Fruit fly (Drosophila melanogaster) whole organism: Measurements from ENCODE around the gene CG42553.
A peak's percentile ranks its signal among the peaks of the same experiment; 100 is the strongest.
"Not testable (repeated sequence)": the region's sequence is repeated elsewhere in the genome, so short reads cannot be mapped to it uniquely, and the experiment has no call there.

Experiments
- CG8478 ChIP-seq: fragments of >200 bp; optimal IDR thresholded peaks from 2 replicates; lab custom pipeline; 2018; ENCODE audit warnings: inconsistent platforms
- Dll ChIP-seq: fragments of >200 bp; optimal IDR thresholded peaks from 2 replicates; lab custom pipeline; 2017
- EcR ChIP-seq, 2 experiments: fragments of >200 bp; optimal IDR thresholded peaks; 2 replicates each; lab custom pipeline; 2017; ENCODE audit warnings: missing biosample characterization in 2 of 2, missing genetic modification characterization in 2 of 2, missing genetic modification reagents in 2 of 2
- pan ChIP-seq: fragments of >200 bp; optimal IDR thresholded peaks from 2 replicates; lab custom pipeline; 2017
- psq ChIP-seq: fragments of >200 bp; optimal IDR thresholded peaks from 2 replicates; lab custom pipeline; 2017
- usp ChIP-seq: fragments of >200 bp; optimal IDR thresholded peaks from 2 replicates; lab custom pipeline; 2017; ENCODE audit warnings: missing biosample characterization, missing genetic modification characterization, mixed read lengths

CG42553 gene

DNA sequence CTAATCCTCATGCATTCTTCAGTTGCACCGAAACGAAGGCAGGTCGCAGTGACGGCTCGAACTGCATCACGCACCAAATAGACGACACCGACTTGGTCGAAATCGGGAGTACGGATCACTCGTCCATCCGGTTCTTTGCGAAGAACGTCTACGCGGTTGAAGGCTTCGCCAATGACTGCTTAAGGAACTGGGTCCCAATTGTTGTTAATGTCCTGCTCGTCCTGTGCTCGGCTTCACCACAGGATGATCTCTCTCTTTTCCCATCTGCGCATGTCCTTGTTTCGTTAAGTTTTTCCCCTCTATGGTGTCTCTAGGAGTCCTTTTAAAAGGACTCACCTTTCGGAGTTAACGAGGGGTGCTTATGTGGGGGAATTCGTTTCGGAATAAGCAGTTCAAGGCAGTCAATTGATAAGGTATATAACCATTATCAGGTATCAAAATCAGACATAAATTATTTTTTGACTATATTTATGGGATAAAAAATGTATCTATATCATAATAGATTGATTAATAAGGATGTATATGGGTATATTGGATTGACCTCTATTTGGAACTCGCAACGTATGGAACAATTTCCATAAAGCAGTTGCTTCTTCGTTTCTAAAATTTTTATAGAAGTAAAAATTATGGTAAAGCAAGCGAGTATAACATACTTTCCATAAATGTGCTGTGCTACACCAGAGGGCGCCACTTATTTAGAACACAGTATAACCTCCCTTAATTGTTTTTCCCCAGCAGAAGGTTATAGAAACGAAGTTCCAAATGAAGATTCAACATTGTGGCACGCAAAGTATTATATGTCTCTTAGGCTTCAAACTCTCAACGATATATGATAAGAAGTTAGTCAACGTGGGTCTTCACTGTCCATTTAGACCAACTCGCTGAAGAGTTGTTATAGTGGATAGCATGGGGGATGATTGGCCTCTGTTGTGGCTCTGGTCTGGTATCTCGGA, 23.4 kb downstream of the CG42553 start, which contains the start of gene dpr20:
Gene dpr20 (minus strand): TSS at position 186 of the 953 bp plus-strand sequence.
- TF ChIP-seq CG8478 (lab: Kevin White, UChicago), result no peak
- TF ChIP-seq psq (lab: Kevin White, UChicago), result no peak
- no peak for TF ChIP-seq pan (lab: Kevin White, UChicago)
- TF ChIP-seq EcR (GFP tag; optimal IDR thresholded peaks at IDR 0.05; lab: Kevin White, UChicago), result no peak
- TF ChIP-seq usp (GFP tag; lab: Kevin White, UChicago), result no peak
- TF ChIP-seq Dll (lab: Kevin White, UChicago), result no peak

- not testable (repeated sequence) for TF ChIP-seq Dll (lab: Kevin White, UChicago); usp (GFP tag; lab: Kevin White, UChicago); EcR (GFP tag; optimal IDR thresholded peaks at IDR 0.05; lab: Kevin White, UChicago)
Measured at dm6 chr3L:865096-865495, 31.2 kb downstream of the CG42553 start, which contains the start of gene CG12502. Gene CG12502, plus strand, starts transcription at chr3L:865396.

DNA sequence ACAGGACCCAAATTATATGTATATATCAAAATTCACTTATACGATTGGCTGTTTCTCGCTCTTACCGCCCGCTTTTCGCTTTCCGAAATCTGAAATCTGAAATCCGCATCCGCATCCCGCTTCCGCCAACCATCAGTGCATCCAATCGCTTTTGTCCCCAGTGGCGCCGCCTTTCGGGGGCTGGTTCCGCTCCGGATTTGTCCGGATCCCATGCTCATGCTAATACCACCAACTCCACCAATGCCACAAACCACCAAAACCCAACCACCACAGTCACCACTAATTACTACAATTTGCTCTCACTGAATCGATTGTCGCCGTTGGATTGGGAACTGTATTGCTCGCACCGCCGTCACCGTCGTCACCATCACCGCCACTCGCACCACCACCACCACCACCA, 34.9 kb downstream of the CG42553 start:
- no peak for TF ChIP-seq usp (GFP tag; lab: Kevin White, UChicago)
- TF ChIP-seq pan (lab: Kevin White, UChicago), result no peak
- no peak for TF ChIP-seq EcR (GFP tag; optimal IDR thresholded peaks at IDR 0.05; lab: Kevin White, UChicago)
- no peak for TF ChIP-seq CG8478 (lab: Kevin White, UChicago)
- TF ChIP-seq Dll (lab: Kevin White, UChicago), result no peak
- TF ChIP-seq psq (lab: Kevin White, UChicago), result no peak

dm6 chr3L:871713-872112, 37.8 kb downstream of the CG42553 start, which contains the start of gene Usp10:
Gene Usp10, plus strand, starts transcription at chr3L:871899.
- TF ChIP-seq Dll (lab: Kevin White, UChicago) (no peak), CG8478 (lab: Kevin White, UChicago) (no peak), EcR (GFP tag; optimal IDR thresholded peaks at IDR 0.05; lab: Kevin White, UChicago) (no peak), pan (lab: Kevin White, UChicago) (no peak), psq (lab: Kevin White, UChicago) (no peak), usp (GFP tag; lab: Kevin White, UChicago) (no peak)

- TF ChIP-seq usp (GFP tag; lab: Kevin White, UChicago) (no peak), CG8478 (lab: Kevin White, UChicago) (no peak), pan (lab: Kevin White, UChicago) (no peak), EcR (GFP tag; optimal IDR thresholded peaks at IDR 0.05; lab: Kevin White, UChicago) (no peak), Dll (lab: Kevin White, UChicago) (no peak), psq (lab: Kevin White, UChicago) (no peak)
Measured at dm6 chr3L:872389-872972, 38.6 kb downstream of the CG42553 start.

DNA sequence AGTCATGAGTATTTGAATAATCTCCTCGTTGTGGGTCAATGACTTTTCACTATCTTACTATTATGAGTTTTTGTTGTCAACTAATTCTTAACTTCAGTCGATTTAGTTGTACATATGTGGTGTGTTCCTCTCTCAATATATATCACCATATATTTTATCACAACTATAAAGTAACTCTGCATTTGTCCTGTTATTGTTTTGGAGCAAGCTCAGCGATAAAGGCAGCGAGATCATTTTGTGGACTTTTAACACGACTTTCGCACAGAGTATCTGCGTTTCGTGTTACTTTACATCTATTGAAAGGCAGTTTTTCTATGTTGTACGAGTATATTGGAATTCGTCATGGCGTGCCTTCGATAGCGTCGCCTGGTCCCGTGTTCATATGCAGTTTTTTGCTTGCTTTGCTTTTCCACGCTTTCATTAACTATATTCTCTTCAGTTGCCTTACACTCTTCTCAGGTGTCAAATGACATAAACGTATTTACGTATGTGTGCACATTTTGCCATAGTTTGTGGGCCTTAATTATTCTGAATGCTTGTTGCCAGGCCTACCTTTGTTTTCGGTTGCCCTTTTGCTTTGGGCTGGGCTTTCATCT, 41.6 kb downstream of the CG42553 start:
- TF ChIP-seq usp (GFP tag; lab: Kevin White, UChicago), result no peak

DNA sequence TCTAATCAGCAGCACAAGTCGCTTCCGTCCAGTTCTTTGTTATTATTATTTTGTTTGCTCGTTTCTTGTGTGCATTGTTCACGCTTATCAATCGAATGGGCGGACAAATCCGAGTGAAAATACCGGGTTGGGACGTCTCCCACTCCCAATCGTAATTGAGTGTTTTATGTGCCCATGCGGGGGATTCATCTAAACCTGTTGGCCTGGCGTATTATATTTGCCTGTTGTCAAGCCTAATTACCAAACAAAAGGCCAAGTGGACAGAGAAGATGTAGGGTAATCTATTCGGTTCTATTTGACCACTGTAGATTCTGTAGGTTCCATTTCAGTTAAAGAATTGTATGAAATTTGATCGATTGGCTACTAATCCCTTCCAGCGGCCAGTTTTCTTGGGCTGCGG, 42.2 kb downstream of the CG42553 start:
- TF ChIP-seq pan (lab: Kevin White, UChicago) (no peak), Dll (lab: Kevin White, UChicago) (no peak), usp (GFP tag; lab: Kevin White, UChicago) (no peak), EcR (GFP tag; optimal IDR thresholded peaks at IDR 0.05; lab: Kevin White, UChicago) (no peak), psq (lab: Kevin White, UChicago) (no peak), CG8478 (lab: Kevin White, UChicago) (no peak)

DNA sequence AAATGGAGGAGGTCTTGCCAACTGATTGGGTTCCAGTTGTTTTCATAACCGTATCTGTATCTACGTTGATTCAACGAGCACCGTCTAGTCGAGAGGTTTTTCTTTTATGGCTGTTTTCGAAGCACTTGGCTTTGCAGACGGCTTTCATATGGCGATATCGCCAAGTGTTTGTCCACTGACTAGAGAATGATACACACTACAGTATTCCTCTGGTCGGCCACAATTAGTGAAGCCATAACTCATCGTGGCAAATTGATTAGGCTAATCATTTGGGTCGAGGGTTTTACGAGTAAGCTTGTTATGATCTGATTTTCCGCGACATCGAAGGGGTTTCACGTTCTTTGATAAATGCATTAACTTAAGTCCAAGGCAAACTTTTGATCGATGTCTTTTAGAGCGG, 42.8 kb downstream of the CG42553 start:
- TF ChIP-seq CG8478 (lab: Kevin White, UChicago) (no peak), EcR (GFP tag; optimal IDR thresholded peaks at IDR 0.05; lab: Kevin White, UChicago) (no peak), usp (GFP tag; lab: Kevin White, UChicago) (no peak), pan (lab: Kevin White, UChicago) (no peak), psq (lab: Kevin White, UChicago) (no peak), Dll (lab: Kevin White, UChicago) (no peak)

- TF ChIP-seq Dll (lab: Kevin White, UChicago), result peak; percentile 51
- TF ChIP-seq CG8478 (lab: Kevin White, UChicago), result no peak
Measured at dm6 chr3L:880851-881250, 47.0 kb downstream of the CG42553 start.

- TF ChIP-seq usp (GFP tag; lab: Kevin White, UChicago) (no peak), Dll (lab: Kevin White, UChicago) (peak; percentile 78), CG8478 (lab: Kevin White, UChicago) (no peak), pan (lab: Kevin White, UChicago) (no peak)
Measured at dm6 chr3L:881496-882235, 47.8 kb downstream of the CG42553 start, which contains the start of gene CG13907. Gene CG13907, minus strand, starts transcription at chr3L:882013.
